Worm (Caenorhabditis elegans) whole organism, young adult: ENCODE results near the gene col-96.

Experiments
- B0336.3 ChIP-seq: fragments of 200-800 bp; sonication (Bioruptor generic); IDR thresholded peaks from 2 replicates; pipeline ENCODE4 v1.3.6; 2022; ENCODE audit warnings: missing genetic modification characterization, missing compliant biosample characterization
- D2030.7 ChIP-seq: fragments of 200-800 bp; sonication (Bioruptor generic); IDR thresholded peaks from 2 replicates; pipeline ENCODE4 v1.3.6; 2022; ENCODE audit warnings: missing genetic modification reagents, missing genetic modification characterization, missing compliant biosample characterization
- F10E7.11 ChIP-seq: sonication (generic microtip); optimal IDR thresholded peaks from 2 replicates; lab custom pipeline; 2017; ENCODE audit warnings: mild to moderate bottlenecking, missing genetic modification characterization, moderate library complexity, missing compliant biosample characterization
- F22D6.2 ChIP-seq: sonication (generic microtip); optimal IDR thresholded peaks from 2 replicates; lab custom pipeline; 2016; ENCODE audit warnings: mild to moderate bottlenecking, missing genetic modification characterization, missing compliant biosample characterization
- F37B4.10 ChIP-seq: fragments of 200-800 bp; sonication (Bioruptor generic); IDR thresholded peaks from 2 replicates; pipeline ENCODE4 v1.3.6; 2022; ENCODE audit warnings: missing genetic modification characterization, missing compliant biosample characterization
- F39B2.1 ChIP-seq: fragments of 200-800 bp; sonication (Bioruptor generic); IDR thresholded peaks from 2 replicates; pipeline ENCODE4 v1.3.6; 2022; ENCODE audit warnings: missing genetic modification reagents, missing genetic modification characterization, missing compliant biosample characterization
- Y56A3A.18 ChIP-seq: fragments of 200-800 bp; sonication (Bioruptor generic); IDR thresholded peaks from 2 replicates; pipeline ENCODE4 v1.3.6; 2022; ENCODE audit warnings: missing genetic modification reagents, missing genetic modification characterization, missing compliant biosample characterization
- Y95B8A.8 ChIP-seq: fragments of 200-800 bp; sonication (Bioruptor generic); IDR thresholded peaks from 2 replicates; pipeline ENCODE4 v1.3.6; 2022; ENCODE audit warnings: missing genetic modification reagents, missing genetic modification characterization, missing compliant biosample characterization
- attf-3 ChIP-seq: fragments of 200-800 bp; sonication (Bioruptor generic); conservative IDR thresholded peaks from 2 replicates; pipeline ENCODE4 v1.3.6; 2022; ENCODE audit warnings: missing genetic modification reagents, missing genetic modification characterization, missing compliant biosample characterization
- chd-7 ChIP-seq: sonication (generic microtip); optimal IDR thresholded peaks from 2 replicates; lab custom pipeline; 2016; ENCODE audit warnings: mild to moderate bottlenecking, missing genetic modification characterization, moderate library complexity, missing compliant biosample characterization
- egl-18 ChIP-seq: fragments of 200-800 bp; sonication (Bioruptor generic); IDR thresholded peaks from 2 replicates; pipeline ENCODE4 v1.3.6; 2022; ENCODE audit warnings: missing genetic modification reagents, missing genetic modification characterization, missing compliant biosample characterization
- hmg-1.2 ChIP-seq: fragments of 200-800 bp; sonication (Bioruptor generic); IDR thresholded peaks from 2 replicates; pipeline ENCODE4 v1.3.6; 2022; ENCODE audit warnings: missing genetic modification reagents, missing genetic modification characterization, missing compliant biosample characterization
- lin-26 ChIP-seq: fragments of 200-800 bp; sonication (Bioruptor generic); IDR thresholded peaks from 2 replicates; pipeline ENCODE4 v1.3.6; 2022; ENCODE audit warnings: missing genetic modification reagents, missing genetic modification characterization, missing compliant biosample characterization
- lin-54 ChIP-seq: fragments of 200-800 bp; sonication (Bioruptor generic); optimal IDR thresholded peaks from 2 replicates; lab custom pipeline; 2018; ENCODE audit warnings: mild to moderate bottlenecking, missing genetic modification characterization, missing compliant biosample characterization
- lir-1 ChIP-seq: fragments of 200-800 bp; sonication (Bioruptor generic); conservative IDR thresholded peaks from 2 replicates; pipeline ENCODE4 v1.3.6; 2022; ENCODE audit warnings: missing genetic modification reagents, missing genetic modification characterization, missing compliant biosample characterization
- madf-10 ChIP-seq: sonication (generic microtip); optimal IDR thresholded peaks from 2 replicates; lab custom pipeline; 2016; ENCODE audit warnings: mild to moderate bottlenecking, missing genetic modification characterization, missing compliant biosample characterization
- madf-3 ChIP-seq: fragments of 200-800 bp; sonication (Bioruptor generic); IDR thresholded peaks from 2 replicates; pipeline ENCODE4 v1.3.6; 2022; ENCODE audit warnings: missing genetic modification reagents, missing genetic modification characterization, missing compliant biosample characterization
- madf-6 ChIP-seq: fragments of 200-800 bp; sonication (Bioruptor generic); IDR thresholded peaks from 2 replicates; pipeline ENCODE4 v1.3.6; 2022; ENCODE audit warnings: missing genetic modification reagents, missing genetic modification characterization, missing compliant biosample characterization
- madf-8 ChIP-seq: fragments of 200-800 bp; sonication (Bioruptor generic); conservative IDR thresholded peaks from 2 replicates; pipeline ENCODE4 v1.3.6; 2022; ENCODE audit warnings: missing genetic modification reagents, missing genetic modification characterization, missing compliant biosample characterization
- mel-28 ChIP-seq: sonication (generic microtip); optimal IDR thresholded peaks from 2 replicates; lab custom pipeline; 2016; ENCODE audit warnings: borderline replicate concordance, mild to moderate bottlenecking, missing genetic modification characterization, missing compliant biosample characterization
- nfyb-1 ChIP-seq: fragments of 200-800 bp; sonication (Bioruptor generic); IDR thresholded peaks from 2 replicates; pipeline ENCODE4 v1.3.6; 2022; ENCODE audit warnings: missing genetic modification reagents, missing genetic modification characterization, missing compliant biosample characterization
- nhr-120 ChIP-seq: fragments of 200-800 bp; sonication (Bioruptor generic); IDR thresholded peaks from 2 replicates; pipeline ENCODE4 v1.3.6; 2022; ENCODE audit warnings: missing genetic modification characterization, missing compliant biosample characterization
- rcor-1 ChIP-seq: fragments of 200-800 bp; sonication (Bioruptor generic); IDR thresholded peaks from 2 replicates; pipeline ENCODE4 v1.3.6; 2022; ENCODE audit warnings: missing genetic modification reagents, missing genetic modification characterization, missing compliant biosample characterization
- snpc-1.1 ChIP-seq: sonication (generic microtip); optimal IDR thresholded peaks from 2 replicates; lab custom pipeline; 2017; ENCODE audit warnings: missing genetic modification characterization, mild to moderate bottlenecking, missing compliant biosample characterization, antibody characterized with exemption, moderate library complexity, missing genotype, missing genetic modification reagents; ENCODE audit not compliant: insufficient read depth
- snpc-1.3 ChIP-seq: sonication (generic microtip); optimal IDR thresholded peaks from 2 replicates; lab custom pipeline; 2017; ENCODE audit warnings: missing genetic modification characterization, mild to moderate bottlenecking, missing compliant biosample characterization, antibody characterized with exemption, moderate library complexity, missing genotype, missing genetic modification reagents; ENCODE audit not compliant: insufficient read depth

The col-96 gene

ce11 chrIII:11657185-11657817 is 49.3 kb downstream of the col-96 start, which contains the start of gene crh-1 (continued):
- TF ChIP-seq madf-6 (GFP tag; lab: Robert Waterston, UW): peak; percentile 74
- TF ChIP-seq chd-7: no peak
- TF ChIP-seq madf-8 (GFP tag; lab: Robert Waterston, UW): 0 out of 2 replicates have a peak, but pooled peaks have one; percentile 29
- TF ChIP-seq F22D6.2: no peak
- no peak for TF ChIP-seq Y95B8A.8 (GFP tag; lab: Robert Waterston, UW)
- no peak for TF ChIP-seq nhr-120 (GFP tag; lab: Robert Waterston, UW)
- peak; percentile 6 for TF ChIP-seq snpc-1.1 (tag; lab: Kevin White, UChicago)
- TF ChIP-seq lin-26 (GFP tag; lab: Robert Waterston, UW): no peak
- peak; percentile 70 for TF ChIP-seq lin-54 (GFP tag; lab: Kevin White, UChicago)
- TF ChIP-seq F39B2.1: no peak
- TF ChIP-seq F10E7.11: no peak
- TF ChIP-seq rcor-1 (GFP tag; lab: Robert Waterston, UW): peak; percentile 46; the same call in 1 of the 2 replicates
- TF ChIP-seq F37B4.10 (GFP tag; lab: Robert Waterston, UW): no peak
- TF ChIP-seq B0336.3 (GFP tag; lab: Robert Waterston, UW): peak; percentile 72
- peak; percentile 56 for TF ChIP-seq snpc-1.3 (tag; lab: Kevin White, UChicago)
- TF ChIP-seq madf-3: no peak
- no peak for TF ChIP-seq lir-1 (GFP tag; lab: Robert Waterston, UW)
- no peak for TF ChIP-seq attf-3 (GFP tag; lab: Robert Waterston, UW)
- TF ChIP-seq egl-18: no peak
- TF ChIP-seq hmg-1.2 (GFP tag; lab: Robert Waterston, UW): peak; percentile 99
- peak; percentile 13; the same call in 1 of the 2 replicates for TF ChIP-seq Y56A3A.18 (GFP tag; lab: Robert Waterston, UW)
- peak; percentile 57 for TF ChIP-seq D2030.7 (GFP tag; lab: Robert Waterston, UW)
- TF ChIP-seq madf-10: no peak

- TF ChIP-seq F22D6.2 (no peak), nfyb-1 (GFP tag; lab: Robert Waterston, UW) (0 out of 2 replicates have a peak, but pooled peaks have one; percentile 48), mel-28 (no peak)
These were observed 50.2 kb downstream of the col-96 start for ce11 chrIII:11656389-11656788.
